Fruit fly (Drosophila melanogaster): Measurements from ENCODE around the gene PIG-Wb.

- TF ChIP-seq cnc (optimal IDR thresholded peaks at IDR 0.05) (no peak), CG12768 (GFP tag; optimal IDR thresholded peaks at IDR 0.05) (no peak), kay (GFP tag; ENCODE audit: borderline replicate concordance) (no peak), toe (GFP tag; optimal IDR thresholded peaks at IDR 0.05) (no peak), CG7045 (GFP tag; optimal IDR thresholded peaks at IDR 0.05) (no peak)
These were observed 49.7 kb downstream of the PIG-Wb start for dm6 chr3L:1688161-1688560.

Data from whole organism, adult.